Worm (Caenorhabditis elegans) whole organism, L4 larva: ENCODE results near the gene egl-5.

Experiments used
- F26F4.8 ChIP-seq: fragments of 200-800 bp; sonication (Bioruptor generic); conservative IDR thresholded peaks from 2 replicates; pipeline ENCODE4 v1.3.6; 2022; ENCODE audit warnings: missing genetic modification characterization, missing compliant biosample characterization
- F37D6.2 ChIP-seq: sonication (generic microtip); optimal IDR thresholded peaks from 2 replicates; lab custom pipeline; 2016; ENCODE audit warnings: mild to moderate bottlenecking, missing genetic modification characterization, missing compliant biosample characterization
- F49E8.2 ChIP-seq: sonication (generic microtip); optimal IDR thresholded peaks from 2 replicates; lab custom pipeline; 2016; ENCODE audit warnings: missing compliant biosample characterization, mild to moderate bottlenecking, missing genetic modification characterization, borderline replicate concordance
- T26A8.4 ChIP-seq: fragments of 200-800 bp; sonication (Bioruptor generic); IDR thresholded peaks from 2 replicates; pipeline ENCODE4 v1.3.6; 2022; ENCODE audit warnings: missing genetic modification characterization, missing compliant biosample characterization
- Y105C5A.15 ChIP-seq: fragments of 200-800 bp; sonication (Bioruptor generic); IDR thresholded peaks from 2 replicates; pipeline ENCODE4 v1.3.6; 2022; ENCODE audit warnings: missing genetic modification characterization, missing compliant biosample characterization
- Y5F2A.4 ChIP-seq: fragments of 200-800 bp; sonication (Bioruptor generic); optimal IDR thresholded peaks from 2 replicates; lab custom pipeline; 2018; ENCODE audit warnings: mild to moderate bottlenecking, missing genetic modification characterization, missing compliant biosample characterization
- ZK337.2 ChIP-seq: fragments of 200-800 bp; sonication (Bioruptor generic); IDR thresholded peaks from 2 replicates; pipeline ENCODE4 v1.3.6; 2022; ENCODE audit warnings: missing genetic modification reagents, missing genetic modification characterization, missing compliant biosample characterization
- aly-2 ChIP-seq: sonication (generic microtip); optimal IDR thresholded peaks from 2 replicates; lab custom pipeline; 2018; ENCODE audit warnings: missing biosample characterization, missing genetic modification characterization
- ama-1 ChIP-seq: fragments of 150-350 bp; optimal IDR thresholded peaks from 2 replicates; lab custom pipeline; 2014; ENCODE audit warnings: inconsistent platforms, mixed read lengths
- arid-1 ChIP-seq: fragments of 200-800 bp; sonication (Bioruptor generic); conservative IDR thresholded peaks from 2 replicates; pipeline ENCODE4 v1.3.6; 2022; ENCODE audit warnings: missing genetic modification reagents, missing genetic modification characterization, missing compliant biosample characterization
- ceh-20 ChIP-seq: fragments of 200-800 bp; sonication (Bioruptor generic); IDR thresholded peaks from 2 replicates; pipeline ENCODE4 v1.3.6; 2022; ENCODE audit warnings: missing genetic modification reagents, missing genetic modification characterization, missing compliant biosample characterization
- ceh-32 ChIP-seq: sonication (generic microtip); optimal IDR thresholded peaks from 2 replicates; lab custom pipeline; 2016; ENCODE audit warnings: mild to moderate bottlenecking, missing genetic modification characterization, missing compliant biosample characterization; ENCODE audit not compliant: poor library complexity
- ceh-44 ChIP-seq: fragments of 200-800 bp; sonication (Bioruptor generic); IDR thresholded peaks from 2 replicates; pipeline ENCODE4 v1.3.6; 2022; ENCODE audit warnings: missing genetic modification reagents, missing genetic modification characterization, missing compliant biosample characterization
- ceh-82 ChIP-seq: sonication (generic microtip); optimal IDR thresholded peaks from 2 replicates; lab custom pipeline; 2017; ENCODE audit warnings: missing biosample characterization, missing genetic modification characterization
- daf-12 ChIP-seq: fragments of 150-350 bp; optimal IDR thresholded peaks from 2 replicates; lab custom pipeline; 2014; ENCODE audit warnings: missing biosample characterization, missing genetic modification reagents, missing genetic modification characterization
- daf-16 ChIP-seq, 3 experiments: sonication (generic microtip); optimal IDR thresholded peaks; 2 replicates each; lab custom pipeline; 2016 to 2017; ENCODE audit warnings: missing genetic modification characterization in 3 of 3, missing genetic modification reagents in 3 of 3, mild to moderate bottlenecking in 2 of 3, missing compliant biosample characterization in 2 of 3, missing biosample characterization in 1 of 3, moderate library complexity in 1 of 3
- daf-8 ChIP-seq: fragments of 200-800 bp; sonication (Bioruptor generic); IDR thresholded peaks from 2 replicates; pipeline ENCODE4 v1.3.6; 2022; ENCODE audit warnings: missing genetic modification characterization, missing compliant biosample characterization
- dpl-1 ChIP-seq: fragments of 150-350 bp; optimal IDR thresholded peaks from 2 replicates; lab custom pipeline; 2014; ENCODE audit warnings: missing biosample characterization, missing genetic modification reagents, missing genetic modification characterization
- duxl-1 ChIP-seq: sonication (generic microtip); optimal IDR thresholded peaks from 2 replicates; lab custom pipeline; 2016; ENCODE audit warnings: mild to moderate bottlenecking, missing genetic modification characterization, moderate library complexity, missing compliant biosample characterization; ENCODE audit not compliant: poor library complexity
- egl-27 ChIP-seq: sonication (generic microtip); optimal IDR thresholded peaks from 3 replicates; lab custom pipeline; 2017; ENCODE audit warnings: missing biosample characterization, missing genetic modification reagents, missing genetic modification characterization
- hlh-11 ChIP-seq: fragments of 200-800 bp; sonication (Bioruptor generic); optimal IDR thresholded peaks from 2 replicates; lab custom pipeline; 2018; ENCODE audit warnings: mild to moderate bottlenecking, missing genetic modification characterization, missing compliant biosample characterization
- hmg-1.1 ChIP-seq: fragments of 200-800 bp; sonication (Bioruptor generic); IDR thresholded peaks from 2 replicates; pipeline ENCODE4 v1.3.6; 2022; ENCODE audit warnings: missing genetic modification reagents, missing genetic modification characterization, missing compliant biosample characterization
- jun-1 ChIP-seq: fragments of 150-350 bp; optimal IDR thresholded peaks from 2 replicates; lab custom pipeline; 2014; ENCODE audit warnings: missing biosample characterization, missing genetic modification reagents, missing genetic modification characterization
- lin-1 ChIP-seq: fragments of 200-800 bp; sonication (Bioruptor generic); IDR thresholded peaks from 2 replicates; pipeline ENCODE4 v1.3.6; 2022; ENCODE audit warnings: missing genetic modification reagents, missing genetic modification characterization, missing compliant biosample characterization
- lin-29 ChIP-seq: fragments of 200-800 bp; sonication (Bioruptor generic); IDR thresholded peaks from 2 replicates; pipeline ENCODE4 v1.3.6; 2022; ENCODE audit warnings: missing genetic modification reagents, missing genetic modification characterization, missing compliant biosample characterization
- lin-38 ChIP-seq: fragments of 200-800 bp; sonication (Bioruptor generic); IDR thresholded peaks from 2 replicates; pipeline ENCODE4 v1.3.6; 2022; ENCODE audit warnings: missing genetic modification reagents, missing genetic modification characterization, missing compliant biosample characterization
- lsy-2 ChIP-seq, 2 experiments: fragments of 150-350 bp in 1 of 2; sonication (generic microtip) in 1 of 2; optimal IDR thresholded peaks; 2 replicates each; lab custom pipeline; 2014 to 2017; ENCODE audit warnings: missing biosample characterization in 2 of 2, missing genetic modification characterization in 2 of 2
- madf-9 ChIP-seq: fragments of 200-800 bp; sonication (Bioruptor generic); conservative IDR thresholded peaks from 2 replicates; pipeline ENCODE4 v1.3.6; 2022; ENCODE audit warnings: missing genetic modification reagents, missing genetic modification characterization, missing compliant biosample characterization
- mdl-1 ChIP-seq, 2 experiments: fragments of 150-350 bp in 1 of 2; sonication (generic microtip) in 1 of 2; optimal IDR thresholded peaks; 2 replicates each; lab custom pipeline; 2014 to 2017; ENCODE audit warnings: missing biosample characterization in 2 of 2, missing genetic modification characterization in 2 of 2
- nhr-102 ChIP-seq: sonication (generic microtip); optimal IDR thresholded peaks from 2 replicates; lab custom pipeline; 2016; ENCODE audit warnings: mild to moderate bottlenecking, missing genetic modification characterization, moderate library complexity, missing compliant biosample characterization
- nhr-111 ChIP-seq: fragments of 200-800 bp; sonication (Bioruptor generic); optimal IDR thresholded peaks from 2 replicates; lab custom pipeline; 2018; ENCODE audit warnings: mild to moderate bottlenecking, missing genetic modification characterization, missing compliant biosample characterization
- nhr-28 ChIP-seq: fragments of 150-350 bp; optimal IDR thresholded peaks from 2 replicates; lab custom pipeline; 2014; ENCODE audit warnings: missing biosample characterization, missing genetic modification characterization
- skn-1 ChIP-seq: fragments of 150-350 bp; optimal IDR thresholded peaks from 2 replicates; lab custom pipeline; 2014; ENCODE audit warnings: missing biosample characterization, missing genetic modification characterization
- snpc-4 ChIP-seq: fragments of 150-350 bp; optimal IDR thresholded peaks from 2 replicates; lab custom pipeline; 2014; ENCODE audit warnings: missing biosample characterization, missing genetic modification characterization
- spr-1 ChIP-seq: sonication (generic microtip); optimal IDR thresholded peaks from 2 replicates; lab custom pipeline; 2016; ENCODE audit warnings: mild to moderate bottlenecking, missing genetic modification characterization, missing compliant biosample characterization
- unc-130 ChIP-seq: sonication (generic microtip); optimal IDR thresholded peaks from 2 replicates; lab custom pipeline; 2016; ENCODE audit warnings: missing genetic modification reagents, missing genetic modification characterization, missing compliant biosample characterization
- unc-62 ChIP-seq, 3 experiments: fragments of 150-350 bp in 1 of 3; sonication (generic microtip); optimal IDR thresholded peaks in 2 of 3; peaks in 1 of 3; 1 replicate in 1 of 3; 2 replicates in 2 of 3; lab custom pipeline; 2014 to 2017; ENCODE audit warnings: missing biosample characterization in 3 of 3, missing genetic modification characterization in 3 of 3, missing genetic modification reagents in 3 of 3, missing genotype in 1 of 3
- zag-1 ChIP-seq: fragments of 150-350 bp; optimal IDR thresholded peaks from 2 replicates; lab custom pipeline; 2014; ENCODE audit warnings: missing biosample characterization, missing genetic modification characterization
- ztf-11 ChIP-seq: fragments of 150-350 bp; optimal IDR thresholded peaks from 2 replicates; lab custom pipeline; 2014; ENCODE audit warnings: missing biosample characterization, missing genetic modification characterization

Gene egl-5

DNA sequence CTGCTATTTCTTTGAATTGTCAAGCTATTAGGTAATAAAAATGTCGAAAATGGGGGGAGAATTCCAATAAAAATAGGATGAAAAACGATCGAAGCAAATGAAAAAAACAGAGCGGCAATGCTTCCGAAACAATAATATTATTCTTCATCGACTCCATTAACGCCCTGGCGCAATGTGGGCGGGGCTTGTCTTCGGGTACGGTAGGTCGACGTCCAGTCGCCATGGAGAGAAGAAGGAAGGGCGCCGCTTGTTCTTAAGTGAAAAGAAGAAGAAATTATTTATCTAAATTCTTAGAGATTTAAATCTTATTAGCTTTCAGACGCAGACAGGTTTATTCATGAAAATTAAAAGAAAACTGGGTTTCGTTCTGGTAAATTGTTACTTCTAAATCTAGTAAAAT is 22.0 kb upstream of the egl-5 start:
- peak in 1 of 2 experiments; percentile 56 for TF ChIP-seq lsy-2 (tag; optimal IDR thresholded peaks at IDR 0.05; lab: Kevin White, UChicago)
- no peak for TF ChIP-seq mdl-1 (tag; optimal IDR thresholded peaks at IDR 0.05; lab: Kevin White, UChicago)
- peak; percentile 24 for TF ChIP-seq duxl-1

DNA sequence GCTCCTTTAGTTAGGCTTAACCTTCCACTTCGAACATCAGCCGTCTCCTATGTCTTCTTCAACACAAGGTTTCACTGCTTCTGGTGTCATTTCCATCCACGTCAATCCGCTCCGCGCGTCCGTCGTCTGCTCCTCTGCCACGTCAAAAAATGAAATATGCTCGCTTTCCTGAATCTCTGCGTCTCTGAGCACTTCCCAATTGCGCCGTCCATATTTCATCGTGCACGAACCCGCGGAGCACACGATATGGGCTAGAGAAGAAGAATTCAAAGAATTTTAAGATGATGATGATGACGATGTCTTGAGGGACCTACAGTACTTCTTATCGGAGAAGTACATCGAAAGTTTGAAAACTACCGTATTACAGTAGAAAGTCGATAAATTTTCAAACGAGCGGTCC is 21.2 kb upstream of the egl-5 start:
- no peak for TF ChIP-seq T26A8.4 (GFP tag; lab: Robert Waterston, UW)
- TF ChIP-seq ceh-20 (GFP tag; lab: Robert Waterston, UW) = no peak
- no peak for TF ChIP-seq zag-1 (tag; lab: Kevin White, UChicago)
- TF ChIP-seq unc-62 (GFP tag; optimal IDR thresholded peaks at IDR 0.05 in 1 of 2; lab: Kevin White, UChicago) = peak in 1 of 2 experiments; percentile 99
- no peak for TF ChIP-seq unc-62 (tag; optimal IDR thresholded peaks at IDR 0.05; lab: Kevin White, UChicago)
- no peak for TF ChIP-seq madf-9 (GFP tag; lab: Robert Waterston, UW)

DNA sequence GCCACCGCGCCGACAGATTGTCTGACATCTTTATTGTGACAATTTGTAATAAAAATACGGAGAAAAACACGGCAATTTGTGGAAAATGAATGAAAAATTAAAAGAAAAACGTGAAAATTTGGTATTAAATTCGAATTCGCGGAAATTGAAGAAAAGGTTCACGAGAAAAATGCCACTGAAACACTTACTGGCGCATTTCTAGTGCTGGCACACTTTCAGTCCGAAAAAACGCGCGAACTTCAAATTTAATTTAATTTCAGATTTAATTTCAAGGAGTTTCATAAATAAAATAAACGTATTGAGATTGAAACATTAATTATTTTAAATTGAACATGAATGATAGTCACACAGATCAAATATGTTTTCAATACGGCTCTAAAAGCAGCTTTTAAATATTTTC is 18.9 kb upstream of the egl-5 start, which contains the start of gene cyk-7:
Gene cyk-7, minus strand, starts transcription at position 99 of the 400 bp plus-strand sequence.
- TF ChIP-seq aly-2 (tag; lab: Kevin White, UChicago) (no peak), ceh-20 (GFP tag; lab: Robert Waterston, UW) (no peak), ZK337.2 (GFP tag; lab: Robert Waterston, UW) (no peak), lin-1 (GFP tag; lab: Robert Waterston, UW) (no peak), Y105C5A.15 (GFP tag; lab: Robert Waterston, UW) (no peak), hlh-11 (tag; lab: Kevin White, UChicago) (no peak), Y5F2A.4 (GFP tag; lab: Kevin White, UChicago) (no peak), daf-12 (tag; lab: Kevin White, UChicago) (no peak), nhr-28 (tag; lab: Kevin White, UChicago) (no peak), daf-8 (GFP tag; lab: Robert Waterston, UW) (no peak), ceh-32 (tag; lab: Kevin White, UChicago) (no peak), snpc-4 (tag; lab: Kevin White, UChicago) (no peak), F49E8.2 (tag; lab: Kevin White, UChicago) (peak; percentile 69), daf-16 (GFP tag; optimal IDR thresholded peaks at IDR 0.05; lab: Kevin White, UChicago) (no peak), daf-16 (tag; optimal IDR thresholded peaks at IDR 0.05; lab: Kevin White, UChicago) (no peak), hmg-1.1 (GFP tag; lab: Robert Waterston, UW) (no peak), ama-1 (no peak), F26F4.8 (GFP tag; lab: Robert Waterston, UW) (no peak), dpl-1 (peak; percentile 45), jun-1 (tag; lab: Kevin White, UChicago) (no peak), lin-38 (GFP tag; lab: Robert Waterston, UW) (no peak), unc-130 (peak; percentile 17)

DNA sequence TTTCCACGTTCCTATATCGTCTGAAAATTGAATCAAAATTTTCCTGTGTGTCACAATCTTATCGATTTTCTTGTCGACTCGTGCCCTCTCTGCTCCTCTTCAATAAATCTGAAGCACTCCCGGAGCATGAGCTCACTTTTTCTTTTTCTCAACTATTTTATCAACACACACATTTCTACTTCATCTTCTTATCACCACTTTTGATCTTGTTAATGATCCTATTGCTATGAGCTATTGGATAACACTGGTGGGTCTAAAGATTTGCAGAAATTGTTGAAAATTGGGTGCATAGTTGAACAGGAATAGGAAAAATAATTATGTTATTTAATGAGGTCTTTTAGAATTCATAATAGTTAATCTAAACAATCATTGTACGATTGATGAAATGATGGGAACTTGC is 8.9 kb upstream of the egl-5 start:
- TF ChIP-seq arid-1 (no peak), nhr-111 (GFP tag; lab: Kevin White, UChicago) (no peak), daf-8 (GFP tag; lab: Robert Waterston, UW) (no peak), F26F4.8 (GFP tag; lab: Robert Waterston, UW) (no peak), snpc-4 (tag; lab: Kevin White, UChicago) (no peak), ceh-44 (no peak), nhr-102 (tag; lab: Kevin White, UChicago) (no peak), Y5F2A.4 (GFP tag; lab: Kevin White, UChicago) (no peak), dpl-1 (no peak), spr-1 (tag; lab: Kevin White, UChicago) (no peak), Y105C5A.15 (GFP tag; lab: Robert Waterston, UW) (no peak), F37D6.2 (tag; lab: Kevin White, UChicago) (no peak), lin-29 (GFP tag; lab: Robert Waterston, UW) (no peak), skn-1 (tag; lab: Kevin White, UChicago) (no peak), ceh-82 (no peak), ceh-20 (GFP tag; lab: Robert Waterston, UW) (no peak), egl-27 (tag; lab: Kevin White, UChicago) (no peak), ztf-11 (no peak)
